Fruit fly (Drosophila melanogaster) whole organism, embryonic: ENCODE measurements around the gene Ripalpha.

ENCODE experiments used
- CG10209 ChIP-seq: fragments of 200-800 bp; sonication (Bioruptor generic); optimal IDR thresholded peaks from 3 replicates; lab custom pipeline; 2017; ENCODE audit warnings: missing biosample characterization, mild to moderate bottlenecking, missing genetic modification characterization, missing genetic modification reagents
- CG12104 ChIP-seq: fragments of 200-800 bp; sonication (Bioruptor generic); optimal IDR thresholded peaks from 3 replicates; lab custom pipeline; 2016; ENCODE audit warnings: missing biosample characterization, missing genetic modification characterization
- CG1233 ChIP-seq: fragments of 200-800 bp; sonication (Bioruptor generic); optimal IDR thresholded peaks from 4 replicates; lab custom pipeline; 2018; ENCODE audit warnings: missing biosample characterization, mild to moderate bottlenecking, missing genetic modification characterization
- CG12942 ChIP-seq: fragments of 200-800 bp; sonication (Bioruptor generic); optimal IDR thresholded peaks from 3 replicates; lab custom pipeline; 2016; ENCODE audit warnings: missing biosample characterization, missing genetic modification characterization
- CG15696 ChIP-seq: fragments of 200-800 bp; sonication (Bioruptor generic); optimal IDR thresholded peaks from 2 replicates; lab custom pipeline; 2019; ENCODE audit warnings: missing biosample characterization, mild to moderate bottlenecking, missing genetic modification characterization, moderate library complexity
- CG16863 ChIP-seq: fragments of 200-800 bp; sonication (Bioruptor generic); optimal IDR thresholded peaks from 3 replicates; lab custom pipeline; 2016; ENCODE audit warnings: missing biosample characterization, missing genetic modification characterization
- CG2129 ChIP-seq: fragments of 200-800 bp; sonication (Bioruptor generic); IDR thresholded peaks from 2 replicates; pipeline ENCODE4 v1.3.6; 2022; ENCODE audit warnings: missing biosample characterization, missing genetic modification characterization; ENCODE audit not compliant: partially characterized antibody
- CG2678 ChIP-seq: fragments of 200-800 bp; sonication (Bioruptor generic); optimal IDR thresholded peaks from 3 replicates; lab custom pipeline; 2019; ENCODE audit warnings: missing biosample characterization, mild to moderate bottlenecking, missing genetic modification characterization, moderate library complexity
- CG30403 ChIP-seq: fragments of 200-800 bp; sonication (Bioruptor generic); optimal IDR thresholded peaks from 3 replicates; lab custom pipeline; 2016; ENCODE audit warnings: missing biosample characterization, missing genetic modification characterization
- CG4424 ChIP-seq: fragments of 200-800 bp; sonication (Bioruptor generic); optimal IDR thresholded peaks from 3 replicates; lab custom pipeline; 2016; ENCODE audit warnings: missing biosample characterization, missing genetic modification characterization
- CG6791 ChIP-seq: fragments of 200-800 bp; sonication (Bioruptor generic); IDR thresholded peaks from 3 replicates; pipeline ENCODE4 v1.3.6; 2022; ENCODE audit warnings: missing biosample characterization, missing genetic modification characterization; ENCODE audit not compliant: partially characterized antibody
- CG8388 ChIP-seq: fragments of 200-800 bp; sonication (Bioruptor generic); optimal IDR thresholded peaks from 2 replicates; lab custom pipeline; 2019; ENCODE audit warnings: missing biosample characterization, mild to moderate bottlenecking, missing genetic modification characterization, moderate library complexity
- CG9437 ChIP-seq: fragments of 200-800 bp; sonication (Bioruptor generic); optimal IDR thresholded peaks from 2 replicates; lab custom pipeline; 2018; ENCODE audit warnings: missing biosample characterization, mild to moderate bottlenecking, missing genetic modification characterization
- Dll ChIP-seq: fragments of 200-800 bp; sonication (Bioruptor generic); IDR thresholded peaks from 4 replicates; pipeline ENCODE4 v1.3.6; 2022; ENCODE audit warnings: missing biosample characterization, missing genetic modification characterization; ENCODE audit not compliant: partially characterized antibody
- Dref ChIP-seq: fragments of 200-800 bp; sonication (Bioruptor generic); IDR thresholded peaks from 2 replicates; pipeline ENCODE4 v1.3.6; 2022; ENCODE audit warnings: missing biosample characterization, missing genetic modification characterization
- Fer1 ChIP-seq: fragments of 200-800 bp; sonication (Bioruptor generic); optimal IDR thresholded peaks from 2 replicates; lab custom pipeline; 2017; ENCODE audit warnings: missing biosample characterization, mild to moderate bottlenecking, missing genetic modification characterization
- H15 ChIP-seq: fragments of 200-800 bp; sonication (Bioruptor generic); IDR thresholded peaks from 3 replicates; pipeline ENCODE4 v1.3.6; 2022; ENCODE audit warnings: missing biosample characterization, missing genetic modification characterization
- Hand ChIP-seq: fragments of 200-800 bp; sonication (Bioruptor generic); optimal IDR thresholded peaks from 2 replicates; lab custom pipeline; 2017; ENCODE audit warnings: mild to moderate bottlenecking, missing biosample characterization, missing genetic modification reagents, missing genetic modification characterization
- Hmr ChIP-seq: fragments of 200-800 bp; sonication (Bioruptor generic); optimal IDR thresholded peaks from 3 replicates; lab custom pipeline; 2017; ENCODE audit warnings: mild to moderate bottlenecking, missing biosample characterization, missing genetic modification reagents, missing genetic modification characterization
- Hsf ChIP-seq: fragments of 200-800 bp; sonication (Bioruptor generic); optimal IDR thresholded peaks from 3 replicates; lab custom pipeline; 2016; ENCODE audit warnings: missing biosample characterization, missing genetic modification characterization
- Lpt ChIP-seq: fragments of >200 bp; optimal IDR thresholded peaks from 2 replicates; lab custom pipeline; 2018; ENCODE audit warnings: missing biosample characterization, missing genetic modification characterization
- Max ChIP-seq: fragments of 200-800 bp; sonication (Bioruptor generic); optimal IDR thresholded peaks from 2 replicates; lab custom pipeline; 2016; ENCODE audit warnings: missing biosample characterization, mild to moderate bottlenecking, missing genetic modification characterization
- Myb ChIP-seq: fragments of 200-800 bp; sonication (Bioruptor generic); optimal IDR thresholded peaks from 2 replicates; lab custom pipeline; 2016; ENCODE audit warnings: missing biosample characterization, missing genetic modification characterization
- NK7.1 ChIP-seq: fragments of 200-800 bp; sonication (Bioruptor generic); optimal IDR thresholded peaks from 3 replicates; lab custom pipeline; 2016; ENCODE audit warnings: missing biosample characterization, missing genetic modification characterization
- Opbp ChIP-seq: fragments of 200-800 bp; sonication (Bioruptor generic); IDR thresholded peaks from 3 replicates; pipeline ENCODE4 v1.3.6; 2022; ENCODE audit warnings: missing biosample characterization, missing genetic modification characterization; ENCODE audit not compliant: partially characterized antibody
- Optix ChIP-seq: fragments of 200-800 bp; sonication (Bioruptor generic); IDR thresholded peaks from 3 replicates; pipeline ENCODE4 v1.3.6; 2022; ENCODE audit warnings: missing biosample characterization, missing genetic modification characterization
- Ptx1 ChIP-seq: fragments of 200-800 bp; sonication (Bioruptor generic); IDR thresholded peaks from 2 replicates; pipeline ENCODE4 v1.3.6; 2022; ENCODE audit warnings: missing biosample characterization, missing genetic modification characterization
- abd-A ChIP-seq: fragments of 200-800 bp; sonication (Bioruptor generic); optimal IDR thresholded peaks from 3 replicates; lab custom pipeline; 2019; ENCODE audit warnings: missing biosample characterization, mild to moderate bottlenecking, missing genetic modification characterization, moderate library complexity
- ac ChIP-seq: fragments of 200-800 bp; sonication (Bioruptor generic); optimal IDR thresholded peaks from 3 replicates; lab custom pipeline; 2017; ENCODE audit warnings: missing biosample characterization, mild to moderate bottlenecking, missing genetic modification characterization
- bigmax ChIP-seq: fragments of 200-800 bp; sonication (Bioruptor generic); optimal IDR thresholded peaks from 2 replicates; lab custom pipeline; 2018; ENCODE audit warnings: missing biosample characterization, mild to moderate bottlenecking, missing genetic modification characterization
- cas ChIP-seq: fragments of 200-800 bp; sonication (Bioruptor generic); IDR thresholded peaks from 2 replicates; pipeline ENCODE4 v1.3.6; 2022; ENCODE audit warnings: missing biosample characterization, missing genetic modification characterization
- danr ChIP-seq: fragments of 200-800 bp; sonication (Bioruptor generic); IDR thresholded peaks from 2 replicates; pipeline ENCODE4 v1.3.6; 2022; ENCODE audit warnings: missing biosample characterization, missing genetic modification characterization
- dpn ChIP-seq, 2 experiments: fragments of 200-800 bp; sonication (Bioruptor generic); optimal IDR thresholded peaks; 3 replicates each; lab custom pipeline; 2016; ENCODE audit warnings: missing biosample characterization in 2 of 2, missing genetic modification characterization in 2 of 2
- grn ChIP-seq: fragments of 200-800 bp; sonication (Bioruptor generic); optimal IDR thresholded peaks from 3 replicates; lab custom pipeline; 2017; ENCODE audit warnings: missing biosample characterization, missing genetic modification characterization
- ham ChIP-seq: fragments of 200-800 bp; sonication (Bioruptor generic); IDR thresholded peaks from 2 replicates; pipeline ENCODE4 v1.3.6; 2022; ENCODE audit warnings: missing biosample characterization, missing genetic modification characterization
- hb ChIP-seq: fragments of 200-800 bp; sonication (Bioruptor generic); IDR thresholded peaks from 3 replicates; pipeline ENCODE4 v1.3.6; 2022; ENCODE audit warnings: missing biosample characterization, missing genetic modification characterization; ENCODE audit not compliant: partially characterized antibody
- hkb ChIP-seq, 2 experiments: fragments of 200-800 bp in 1 of 2; fragments of >200 bp in 1 of 2; sonication (Bioruptor generic) in 1 of 2; IDR thresholded peaks in 1 of 2; optimal IDR thresholded peaks in 1 of 2; 2 replicates each; pipeline versions ENCODE4 v1.3.6 to Lab custom; 2017 to 2022; ENCODE audit warnings: missing biosample characterization in 1 of 2, missing genetic modification characterization in 1 of 2
- hth ChIP-seq: fragments of >200 bp; optimal IDR thresholded peaks from 2 replicates; lab custom pipeline; 2017; ENCODE audit warnings: inconsistent platforms
- jing ChIP-seq: fragments of 200-800 bp; sonication (Bioruptor generic); optimal IDR thresholded peaks from 2 replicates; lab custom pipeline; 2018; ENCODE audit warnings: missing biosample characterization, mild to moderate bottlenecking, missing genetic modification characterization
- ranshi ChIP-seq: fragments of 200-800 bp; sonication (Bioruptor generic); IDR thresholded peaks from 2 replicates; pipeline ENCODE4 v1.3.6; 2022; ENCODE audit warnings: missing biosample characterization, missing genetic modification characterization
- ro ChIP-seq: fragments of 200-800 bp; sonication (Bioruptor generic); IDR thresholded peaks from 2 replicates; pipeline ENCODE4 v1.3.6; 2022; ENCODE audit warnings: missing biosample characterization, missing genetic modification characterization
- sd ChIP-seq: fragments of 200-800 bp; sonication (Bioruptor generic); optimal IDR thresholded peaks from 3 replicates; lab custom pipeline; 2018; ENCODE audit warnings: missing biosample characterization, mild to moderate bottlenecking, missing genetic modification characterization, moderate library complexity
- slp2 ChIP-seq: fragments of 200-800 bp; sonication (Bioruptor generic); optimal IDR thresholded peaks from 2 replicates; lab custom pipeline; 2016; ENCODE audit warnings: missing biosample characterization, missing genetic modification characterization
- tgo ChIP-seq: fragments of 200-800 bp; sonication (Bioruptor generic); IDR thresholded peaks from 3 replicates; pipeline ENCODE4 v1.3.6; 2022; ENCODE audit warnings: missing biosample characterization, missing genetic modification characterization
- tna ChIP-seq: fragments of 200-800 bp; sonication (Bioruptor generic); IDR thresholded peaks from 2 replicates; pipeline ENCODE4 v1.3.6; 2022; ENCODE audit warnings: missing biosample characterization, missing genetic modification characterization; ENCODE audit not compliant: partially characterized antibody
- toy ChIP-seq: fragments of 200-800 bp; sonication (Bioruptor generic); IDR thresholded peaks from 2 replicates; pipeline ENCODE4 v1.3.6; 2022; ENCODE audit warnings: missing biosample characterization, missing genetic modification characterization
- ttk ChIP-seq: fragments of 200-800 bp; sonication (Bioruptor generic); IDR thresholded peaks from 2 replicates; pipeline ENCODE4 v2.1.2; 2022; ENCODE audit warnings: missing biosample characterization, missing genetic modification characterization
- tx ChIP-seq: fragments of 200-800 bp; sonication (Bioruptor generic); optimal IDR thresholded peaks from 2 replicates; lab custom pipeline; 2016; ENCODE audit warnings: missing biosample characterization, missing genetic modification characterization
- usp ChIP-seq: fragments of >200 bp; optimal IDR thresholded peaks from 2 replicates; lab custom pipeline; 2017; ENCODE audit warnings: missing biosample characterization, missing genetic modification characterization
- zen2 ChIP-seq: fragments of 200-800 bp; sonication (Bioruptor generic); IDR thresholded peaks from 3 replicates; pipeline ENCODE4 v1.3.6; 2022; ENCODE audit warnings: missing biosample characterization, missing genetic modification characterization; ENCODE audit not compliant: partially characterized antibody

Ripalpha gene

dm6 chr2L:10200847-10201246, at the start of gene Ripalpha, which contains the start of gene RpL7 (continued):
- TF ChIP-seq NK7.1 (GFP tag; lab: Kevin White, UChicago) (peak; percentile 95), Hsf (peak; percentile 98), tx (peak; percentile 96), danr (peak; percentile 81), Dll (GFP tag; lab: Robert Waterston, UW) (peak; percentile 83), ro (GFP tag; lab: Robert Waterston, UW) (peak; percentile 88), dpn (GFP tag; optimal IDR thresholded peaks at IDR 0.05; lab: Kevin White, UChicago) (peak; percentile 95 to 98), CG6791 (GFP tag; lab: Robert Waterston, UW) (peak; percentile 95), toy (GFP tag; lab: Robert Waterston, UW) (no peak; the same call in 1 of the 2 replicates), CG15696 (tag; lab: Kevin White, UChicago) (peak; percentile 79), Ptx1 (peak; percentile 95), usp (GFP tag; lab: Kevin White, UChicago) (no peak), Lpt (GFP tag; lab: Kevin White, UChicago) (no peak), Hmr (GFP tag; lab: Kevin White, UChicago) (peak; percentile 100), CG12942 (GFP tag; lab: Kevin White, UChicago) (peak; percentile 97), CG30403 (GFP tag; lab: Kevin White, UChicago) (peak; percentile 96), ttk (peak; percentile 96), CG9437 (peak; percentile 88), CG2678 (peak; percentile 90), hth (no peak), CG16863 (peak; percentile 96), bigmax (GFP tag; lab: Kevin White, UChicago) (peak; percentile 92), CG4424 (peak; percentile 97), Max (GFP tag; lab: Kevin White, UChicago) (peak; percentile 99), grn (GFP tag; lab: Kevin White, UChicago) (peak; percentile 96), CG10209 (peak; percentile 99), cas (peak; percentile 93), Fer1 (GFP tag; lab: Kevin White, UChicago) (peak; percentile 99), sd (peak; percentile 81), jing (peak; percentile 88), Dref (GFP tag; lab: Robert Waterston, UW) (peak; percentile 98), H15 (GFP tag; lab: Robert Waterston, UW) (peak; percentile 97), Myb (peak; percentile 93), Hand (GFP tag; lab: Kevin White, UChicago) (peak; percentile 93), tna (GFP tag; lab: Robert Waterston, UW) (peak; percentile 92), CG8388 (peak; percentile 92), slp2 (GFP tag; lab: Kevin White, UChicago) (peak; percentile 98), Opbp (GFP tag; lab: Robert Waterston, UW) (peak; percentile 98), Optix (GFP tag; lab: Robert Waterston, UW) (peak; percentile 95), hb (GFP tag; lab: Robert Waterston, UW) (peak; percentile 70), CG12104 (GFP tag; lab: Kevin White, UChicago) (peak; percentile 98), ham (GFP tag; lab: Robert Waterston, UW) (peak; percentile 96), abd-A (tag; lab: Kevin White, UChicago) (no peak), hkb (optimal IDR thresholded peaks at IDR 0.05; lab: Kevin White, UChicago) (peak; percentile 50), hkb (GFP tag; IDR thresholded peaks at IDR 0.05; lab: Robert Waterston, UW) (peak; percentile 95), ranshi (GFP tag; lab: Robert Waterston, UW) (peak; percentile 97), CG1233 (GFP tag; lab: Kevin White, UChicago) (peak; percentile 98), zen2 (GFP tag; lab: Robert Waterston, UW) (peak; percentile 71), ac (GFP tag; lab: Kevin White, UChicago) (peak; percentile 96), tgo (GFP tag; lab: Robert Waterston, UW) (peak; percentile 92), CG2129 (GFP tag; lab: Robert Waterston, UW) (peak; percentile 48)
